Worm (Caenorhabditis elegans) whole organism, L1 larva: ENCODE data around the gene T24C4.2.

ENCODE experiments used
- C04F5.9 ChIP-seq: sonication (generic microtip); optimal IDR thresholded peaks from 2 replicates; lab custom pipeline; 2016; ENCODE audit warnings: missing genetic modification characterization, missing compliant biosample characterization
- ama-1 ChIP-seq: fragments of 150-350 bp; optimal IDR thresholded peaks from 2 replicates; lab custom pipeline; 2014
- blmp-1 ChIP-seq: fragments of 150-350 bp; optimal IDR thresholded peaks from 2 replicates; lab custom pipeline; 2014; ENCODE audit warnings: missing biosample characterization, missing genetic modification characterization
- dsc-1 ChIP-seq: sonication (generic microtip); optimal IDR thresholded peaks from 2 replicates; lab custom pipeline; 2016; ENCODE audit warnings: mild to moderate bottlenecking, missing genetic modification characterization, missing compliant biosample characterization
- efl-1 ChIP-seq, 4 experiments: fragments of 150-350 bp; optimal IDR thresholded peaks in 3 of 4; peaks in 1 of 4; 1 replicate in 1 of 4; 2 replicates in 3 of 4; lab custom pipeline; 2014; ENCODE audit warnings: missing biosample characterization in 2 of 4, missing genetic modification characterization in 2 of 4, missing genetic modification reagents in 2 of 4
- fkh-8 ChIP-seq: sonication (generic microtip); optimal IDR thresholded peaks from 2 replicates; lab custom pipeline; 2016; ENCODE audit warnings: mild to moderate bottlenecking, missing genetic modification characterization, missing compliant biosample characterization
- fos-1 ChIP-seq: fragments of 150-350 bp; optimal IDR thresholded peaks from 2 replicates; lab custom pipeline; 2014; ENCODE audit warnings: missing biosample characterization, missing genetic modification characterization
- hpl-2 ChIP-seq: fragments of 150-350 bp; optimal IDR thresholded peaks from 2 replicates; lab custom pipeline; 2014; ENCODE audit warnings: missing biosample characterization, missing genetic modification reagents, missing genetic modification characterization
- isw-1 ChIP-seq: fragments of 200-800 bp; sonication (Bioruptor generic); IDR thresholded peaks from 2 replicates; pipeline ENCODE4 v1.3.6; 2022; ENCODE audit warnings: missing genetic modification characterization, missing compliant biosample characterization
- lin-14 ChIP-seq: fragments of 200-800 bp; sonication (Bioruptor generic); optimal IDR thresholded peaks from 2 replicates; lab custom pipeline; 2018; ENCODE audit warnings: mild to moderate bottlenecking, missing genetic modification characterization, moderate library complexity, missing compliant biosample characterization
- lin-39 ChIP-seq: fragments of 150-350 bp; optimal IDR thresholded peaks from 2 replicates; lab custom pipeline; 2014; ENCODE audit warnings: missing biosample characterization, missing genetic modification reagents, missing genetic modification characterization
- lsy-2 ChIP-seq, 2 experiments: fragments of 150-350 bp; optimal IDR thresholded peaks; 2 replicates each; lab custom pipeline; 2014; ENCODE audit warnings: missing biosample characterization in 2 of 2, missing genetic modification characterization in 2 of 2
- nhr-71 ChIP-seq: sonication (generic microtip); optimal IDR thresholded peaks from 2 replicates; lab custom pipeline; 2016; ENCODE audit warnings: mild to moderate bottlenecking, missing genetic modification characterization, moderate library complexity, missing compliant biosample characterization
- pax-3 ChIP-seq: fragments of 200-800 bp; sonication (Bioruptor generic); optimal IDR thresholded peaks from 2 replicates; lab custom pipeline; 2018; ENCODE audit warnings: mild to moderate bottlenecking, missing genetic modification characterization, moderate library complexity, missing compliant biosample characterization
- rnt-1 ChIP-seq: sonication (generic microtip); optimal IDR thresholded peaks from 2 replicates; lab custom pipeline; 2016; ENCODE audit warnings: mild to moderate bottlenecking, missing genetic modification characterization, moderate library complexity, missing compliant biosample characterization
- snpc-4 ChIP-seq: fragments of 150-350 bp; optimal IDR thresholded peaks from 2 replicates; lab custom pipeline; 2014; ENCODE audit warnings: missing biosample characterization, missing genetic modification characterization
- snu-23 ChIP-seq: sonication (generic microtip); optimal IDR thresholded peaks from 2 replicates; lab custom pipeline; 2016; ENCODE audit warnings: missing genetic modification characterization, missing compliant biosample characterization
- sox-4 ChIP-seq: sonication (generic microtip); optimal IDR thresholded peaks from 2 replicates; lab custom pipeline; 2016; ENCODE audit warnings: missing genetic modification characterization, missing compliant biosample characterization
- sup-37 ChIP-seq: fragments of 200-800 bp; sonication (Bioruptor generic); optimal IDR thresholded peaks from 2 replicates; lab custom pipeline; 2018; ENCODE audit warnings: mild to moderate bottlenecking, missing genetic modification characterization, missing compliant biosample characterization
- unc-130 ChIP-seq: fragments of 150-350 bp; optimal IDR thresholded peaks from 2 replicates; lab custom pipeline; 2017; ENCODE audit warnings: missing biosample characterization, missing genetic modification characterization, inconsistent platforms
- unc-98 ChIP-seq: fragments of 200-800 bp; sonication (Bioruptor generic); IDR thresholded peaks from 2 replicates; pipeline ENCODE4 v1.3.6; 2022; ENCODE audit warnings: missing genetic modification characterization, missing compliant biosample characterization
- vab-15 ChIP-seq: sonication (generic microtip); optimal IDR thresholded peaks from 2 replicates; lab custom pipeline; 2017; ENCODE audit warnings: missing genotype, mild to moderate bottlenecking, missing genetic modification characterization, missing compliant biosample characterization
- zag-1 ChIP-seq: fragments of 150-350 bp; optimal IDR thresholded peaks from 2 replicates; lab custom pipeline; 2014; ENCODE audit warnings: missing biosample characterization, missing genetic modification characterization
- ztf-11 ChIP-seq, 2 experiments: sonication (generic microtip); optimal IDR thresholded peaks; 2 replicates each; lab custom pipeline; 2016 to 2017; ENCODE audit warnings: missing genetic modification characterization in 2 of 2, missing biosample characterization in 1 of 2, missing compliant biosample characterization in 1 of 2

The T24C4.2 gene

ce11 chrIII:825256-825655 lies 44.5 kb downstream of the T24C4.2 start:
- no peak for TF ChIP-seq lin-39
- TF ChIP-seq fos-1 (tag; lab: Kevin White, UChicago) = no peak
- no peak for TF ChIP-seq hpl-2 (GFP tag; lab: Kevin White, UChicago)
- TF ChIP-seq dsc-1 (tag; lab: Kevin White, UChicago) = no peak
- TF ChIP-seq blmp-1 (tag; lab: Kevin White, UChicago) = peak; percentile 28
- no peak for TF ChIP-seq vab-15
- TF ChIP-seq efl-1 (optimal IDR thresholded peaks at IDR 0.05; lab: Kevin White, UChicago) = no peak
- TF ChIP-seq efl-1 (GFP tag; optimal IDR thresholded peaks at IDR 0.05 in 1 of 2; lab: Kevin White, UChicago) = no peak
- no peak for TF ChIP-seq ztf-11 (tag; optimal IDR thresholded peaks at IDR 0.05; lab: Kevin White, UChicago)

- peak; percentile 29 for TF ChIP-seq dsc-1 (tag; lab: Kevin White, UChicago)
- peak; percentile 43 for TF ChIP-seq lin-14
- no peak for TF ChIP-seq C04F5.9 (tag; lab: Kevin White, UChicago)
- TF ChIP-seq fkh-8 (tag; lab: Kevin White, UChicago) = no peak
- no peak for TF ChIP-seq ama-1 (lab: Kevin White, UChicago)
- peak; percentile 12 for TF ChIP-seq snu-23 (GFP tag; lab: Kevin White, UChicago)
- TF ChIP-seq unc-130 (tag; lab: Kevin White, UChicago) = peak; percentile 18
- TF ChIP-seq lsy-2 (tag; optimal IDR thresholded peaks at IDR 0.05; lab: Kevin White, UChicago) = peak in 1 of 2 experiments; percentile 35
- no peak for TF ChIP-seq zag-1 (tag; lab: Kevin White, UChicago)
- peak; percentile 29 for TF ChIP-seq nhr-71
- TF ChIP-seq sup-37 (GFP tag; lab: Kevin White, UChicago) = no peak
- TF ChIP-seq rnt-1 (tag; lab: Kevin White, UChicago) = peak; percentile 68
Observed at ce11 chrIII:822546-823272, 47.1 kb downstream of the T24C4.2 start, which contains the start of gene clec-149. TSS of gene clec-149 (plus strand) at chrIII:823222.

DNA sequence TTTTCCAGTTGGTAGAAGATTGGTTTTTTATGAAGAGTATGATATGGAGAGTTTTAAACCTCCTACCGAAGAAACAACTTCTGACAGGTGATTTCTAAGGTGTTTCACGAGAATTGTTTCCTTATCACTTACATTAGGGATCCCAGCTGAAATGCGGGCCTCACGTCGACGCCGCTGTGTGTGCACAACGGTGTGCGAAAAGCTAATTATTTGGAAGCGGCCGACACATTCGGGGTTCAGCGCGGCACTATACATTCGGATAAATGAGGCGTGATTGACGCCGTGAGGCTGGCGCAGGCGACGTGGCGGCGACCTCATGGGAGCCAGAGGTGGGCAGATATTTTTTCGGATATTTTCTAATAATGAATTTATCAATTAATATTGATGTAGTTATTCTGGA lies 50.5 kb downstream of the T24C4.2 start:
- no peak for TF ChIP-seq hpl-2 (GFP tag; lab: Kevin White, UChicago)
- TF ChIP-seq ztf-11 (tag; optimal IDR thresholded peaks at IDR 0.05; lab: Kevin White, UChicago) = no peak
- TF ChIP-seq snpc-4 (tag; lab: Kevin White, UChicago) = peak; percentile 80
- TF ChIP-seq sox-4 (tag; lab: Kevin White, UChicago) = peak; percentile 8
- no peak for TF ChIP-seq isw-1
- no peak for TF ChIP-seq pax-3 (tag; lab: Kevin White, UChicago)
- no peak for TF ChIP-seq unc-98 (GFP tag; lab: Robert Waterston, UW)
- TF ChIP-seq lin-39 = no peak
